Fruit fly (Drosophila melanogaster): ENCODE measurements around the gene Prat.

dm6 chr3R:7911482-7911881 is at the start of gene Prat:
- TF ChIP-seq Sin3A (optimal IDR thresholded peaks at IDR 0.05): no peak
- no peak for TF ChIP-seq h (optimal IDR thresholded peaks at IDR 0.05)

Measured in Kc167 (cell line).